Fruit fly (Drosophila melanogaster) whole organism, embryonic: ENCODE data around the gene CG46059.

Experiments used
- Atf3 ChIP-seq: fragments of 200-800 bp; sonication (Bioruptor generic); optimal IDR thresholded peaks from 3 replicates; lab custom pipeline; 2016; ENCODE audit warnings: missing biosample characterization, missing genetic modification characterization
- CG10654 ChIP-seq: fragments of 200-800 bp; sonication (Bioruptor generic); optimal IDR thresholded peaks from 2 replicates; lab custom pipeline; 2016; ENCODE audit warnings: missing biosample characterization, missing genetic modification characterization
- CG13296 ChIP-seq: fragments of 200-800 bp; sonication (Bioruptor generic); optimal IDR thresholded peaks from 3 replicates; lab custom pipeline; 2018; ENCODE audit warnings: missing biosample characterization, mild to moderate bottlenecking, missing genetic modification characterization
- CG15601 ChIP-seq: fragments of 200-800 bp; sonication (Bioruptor generic); optimal IDR thresholded peaks from 3 replicates; lab custom pipeline; 2019; ENCODE audit warnings: missing biosample characterization, mild to moderate bottlenecking, missing genetic modification characterization, moderate library complexity
- CG15696 ChIP-seq: fragments of 200-800 bp; sonication (Bioruptor generic); optimal IDR thresholded peaks from 2 replicates; lab custom pipeline; 2019; ENCODE audit warnings: missing biosample characterization, mild to moderate bottlenecking, missing genetic modification characterization, moderate library complexity
- CG17568 ChIP-seq: fragments of 200-800 bp; sonication (Bioruptor generic); optimal IDR thresholded peaks from 2 replicates; lab custom pipeline; 2018; ENCODE audit warnings: missing biosample characterization, mild to moderate bottlenecking, missing genetic modification characterization, moderate library complexity
- CG2116 ChIP-seq: fragments of 200-800 bp; sonication (Bioruptor generic); optimal IDR thresholded peaks from 3 replicates; lab custom pipeline; 2018; ENCODE audit warnings: missing biosample characterization, mild to moderate bottlenecking, missing genetic modification characterization
- CG2678 ChIP-seq: fragments of 200-800 bp; sonication (Bioruptor generic); optimal IDR thresholded peaks from 3 replicates; lab custom pipeline; 2019; ENCODE audit warnings: missing biosample characterization, mild to moderate bottlenecking, missing genetic modification characterization, moderate library complexity
- CG2875 ChIP-seq: fragments of 200-800 bp; sonication (Bioruptor generic); optimal IDR thresholded peaks from 2 replicates; lab custom pipeline; 2017; ENCODE audit warnings: missing biosample characterization, mild to moderate bottlenecking, missing genetic modification characterization, missing genetic modification reagents
- CG6272 ChIP-seq: fragments of 200-800 bp; sonication (Bioruptor generic); IDR thresholded peaks from 2 replicates; pipeline ENCODE4 v1.3.6; 2022; ENCODE audit warnings: missing biosample characterization, missing genetic modification characterization
- CG7839 ChIP-seq: fragments of 200-800 bp; sonication (Bioruptor generic); optimal IDR thresholded peaks from 3 replicates; lab custom pipeline; 2018; ENCODE audit warnings: missing biosample characterization, mild to moderate bottlenecking, missing genetic modification characterization, moderate library complexity
- CG8765 ChIP-seq: fragments of 200-800 bp; sonication (Bioruptor generic); IDR thresholded peaks from 2 replicates; pipeline ENCODE4 v1.3.6; 2022; ENCODE audit warnings: missing biosample characterization, missing genetic modification characterization
- CG9817 ChIP-seq: fragments of 200-800 bp; sonication (Bioruptor generic); optimal IDR thresholded peaks from 2 replicates; lab custom pipeline; 2018; ENCODE audit warnings: missing biosample characterization, mild to moderate bottlenecking, missing genetic modification characterization, moderate library complexity
- D ChIP-seq, 2 experiments: fragments of 200-800 bp in 1 of 2; fragments of >200 bp in 1 of 2; sonication (Bioruptor generic) in 1 of 2; optimal IDR thresholded peaks; 2 replicates in 1 of 2; 3 replicates in 1 of 2; lab custom pipeline; 2017; ENCODE audit warnings: mild to moderate bottlenecking in 1 of 2, missing biosample characterization in 1 of 2, missing genetic modification characterization in 1 of 2, missing genetic modification reagents in 1 of 2
- Deaf1 ChIP-seq: fragments of 200-800 bp; optimal IDR thresholded peaks from 3 replicates; lab custom pipeline; 2019; ENCODE audit warnings: missing biosample characterization, mild to moderate bottlenecking, missing genetic modification characterization, moderate library complexity
- Dek ChIP-seq: fragments of 200-800 bp; sonication (Bioruptor generic); optimal IDR thresholded peaks from 3 replicates; lab custom pipeline; 2019; ENCODE audit warnings: missing biosample characterization, mild to moderate bottlenecking, missing genetic modification characterization, moderate library complexity
- Dll ChIP-seq: fragments of 200-800 bp; sonication (Bioruptor generic); IDR thresholded peaks from 4 replicates; pipeline ENCODE4 v1.3.6; 2022; ENCODE audit warnings: missing biosample characterization, missing genetic modification characterization; ENCODE audit not compliant: partially characterized antibody
- Ets65A ChIP-seq: fragments of 200-800 bp; sonication (Bioruptor generic); peaks from one replicate; lab custom pipeline; 2016; ENCODE audit warnings: missing biosample characterization, missing genetic modification characterization
- HLH3B ChIP-seq: fragments of 200-800 bp; sonication (Bioruptor generic); IDR thresholded peaks from 2 replicates; pipeline ENCODE4 v1.3.6; 2022; ENCODE audit warnings: missing biosample characterization, missing genetic modification characterization
- Hmr ChIP-seq: fragments of 200-800 bp; sonication (Bioruptor generic); optimal IDR thresholded peaks from 3 replicates; lab custom pipeline; 2017; ENCODE audit warnings: mild to moderate bottlenecking, missing biosample characterization, missing genetic modification reagents, missing genetic modification characterization
- Kr ChIP-seq: fragments of 200-800 bp; sonication (Bioruptor generic); optimal IDR thresholded peaks from 2 replicates; lab custom pipeline; 2017; ENCODE audit warnings: missing biosample characterization, mild to moderate bottlenecking, missing genetic modification characterization
- Lhr ChIP-seq: fragments of 200-800 bp; sonication (Bioruptor generic); optimal IDR thresholded peaks from 3 replicates; lab custom pipeline; 2017; ENCODE audit warnings: mild to moderate bottlenecking, missing biosample characterization, missing genetic modification reagents, missing genetic modification characterization
- Lim3 ChIP-seq: fragments of 200-800 bp; sonication (Bioruptor generic); IDR thresholded peaks from 2 replicates; pipeline ENCODE4 v1.3.6; 2022; ENCODE audit warnings: missing biosample characterization, missing genetic modification characterization
- PHDP ChIP-seq: fragments of 200-800 bp; sonication (Bioruptor generic); optimal IDR thresholded peaks from 3 replicates; lab custom pipeline; 2018; ENCODE audit warnings: missing biosample characterization, mild to moderate bottlenecking, missing genetic modification characterization, moderate library complexity
- Sox100B ChIP-seq: fragments of 200-800 bp; sonication (Bioruptor generic); optimal IDR thresholded peaks from 3 replicates; lab custom pipeline; 2018; ENCODE audit warnings: missing biosample characterization, mild to moderate bottlenecking, missing genetic modification characterization
- btn ChIP-seq: fragments of 200-800 bp; sonication (Bioruptor generic); optimal IDR thresholded peaks from 2 replicates; lab custom pipeline; 2016; ENCODE audit warnings: missing biosample characterization, missing genetic modification characterization
- cas ChIP-seq: fragments of 200-800 bp; sonication (Bioruptor generic); IDR thresholded peaks from 2 replicates; pipeline ENCODE4 v1.3.6; 2022; ENCODE audit warnings: missing biosample characterization, missing genetic modification characterization
- chm ChIP-seq: fragments of 200-800 bp; sonication (Bioruptor generic); IDR thresholded peaks from 2 replicates; pipeline ENCODE4 v1.3.6; 2022; ENCODE audit warnings: missing biosample characterization, missing genetic modification characterization
- emc ChIP-seq: fragments of 200-800 bp; sonication (Bioruptor generic); optimal IDR thresholded peaks from 2 replicates; lab custom pipeline; 2016; ENCODE audit warnings: missing biosample characterization, missing genetic modification characterization
- fu2 ChIP-seq: fragments of 200-800 bp; sonication (Bioruptor generic); optimal IDR thresholded peaks from 2 replicates; lab custom pipeline; 2016; ENCODE audit warnings: missing biosample characterization, missing genetic modification characterization
- hkb ChIP-seq, 2 experiments: fragments of 200-800 bp in 1 of 2; fragments of >200 bp in 1 of 2; sonication (Bioruptor generic) in 1 of 2; IDR thresholded peaks in 1 of 2; optimal IDR thresholded peaks in 1 of 2; 2 replicates each; pipeline versions ENCODE4 v1.3.6 to Lab custom; 2017 to 2022; ENCODE audit warnings: missing biosample characterization in 1 of 2, missing genetic modification characterization in 1 of 2
- insv ChIP-seq, 2 experiments: fragments of 200-800 bp; sonication (Bioruptor generic); optimal IDR thresholded peaks; 3 replicates each; lab custom pipeline; 2016 to 2018; ENCODE audit warnings: missing biosample characterization in 2 of 2, missing genetic modification characterization in 2 of 2
- kni ChIP-seq: fragments of 200-800 bp; sonication (Bioruptor generic); optimal IDR thresholded peaks from 3 replicates; lab custom pipeline; 2017; ENCODE audit warnings: mild to moderate bottlenecking, missing biosample characterization, missing genetic modification reagents, missing genetic modification characterization
- lola ChIP-seq, 3 experiments: fragments of >200 bp in 2 of 3; fragments of 200-800 bp in 1 of 3; sonication (Bioruptor generic) in 1 of 3; optimal IDR thresholded peaks; 2 replicates each; lab custom pipeline; 2017 to 2019; ENCODE audit warnings: missing biosample characterization in 3 of 3, missing genetic modification characterization in 3 of 3, mild to moderate bottlenecking in 1 of 3, moderate library complexity in 1 of 3
- lov ChIP-seq, 2 experiments: fragments of 200-800 bp in 1 of 2; fragments of >200 bp in 1 of 2; sonication (Bioruptor generic) in 1 of 2; IDR thresholded peaks in 1 of 2; optimal IDR thresholded peaks in 1 of 2; 2 replicates in 1 of 2; 3 replicates in 1 of 2; pipeline versions ENCODE4 v1.3.6 to Lab custom; 2017 to 2022; ENCODE audit warnings: missing biosample characterization in 1 of 2, missing genetic modification characterization in 1 of 2
- p53 ChIP-seq: fragments of 200-800 bp; sonication (Bioruptor generic); optimal IDR thresholded peaks from 2 replicates; lab custom pipeline; 2016; ENCODE audit warnings: missing biosample characterization, missing genetic modification characterization
- pho ChIP-seq: fragments of 200-800 bp; sonication (Bioruptor generic); optimal IDR thresholded peaks from 2 replicates; lab custom pipeline; 2016; ENCODE audit warnings: missing biosample characterization, missing genetic modification characterization
- pnt ChIP-seq: fragments of 200-800 bp; sonication (Bioruptor generic); optimal IDR thresholded peaks from 3 replicates; lab custom pipeline; 2016; ENCODE audit warnings: missing biosample characterization, missing genetic modification characterization
- ranshi ChIP-seq: fragments of 200-800 bp; sonication (Bioruptor generic); IDR thresholded peaks from 2 replicates; pipeline ENCODE4 v1.3.6; 2022; ENCODE audit warnings: missing biosample characterization, missing genetic modification characterization
- rib ChIP-seq: fragments of 200-800 bp; sonication (Bioruptor generic); IDR thresholded peaks from 2 replicates; pipeline ENCODE4 v1.3.6; 2022; ENCODE audit warnings: missing biosample characterization, missing genetic modification characterization
- schlank ChIP-seq: fragments of 200-800 bp; sonication (Bioruptor generic); optimal IDR thresholded peaks from 2 replicates; lab custom pipeline; 2018; ENCODE audit warnings: missing biosample characterization, mild to moderate bottlenecking, missing genetic modification characterization
- sqz ChIP-seq: fragments of 200-800 bp; sonication (Bioruptor generic); optimal IDR thresholded peaks from 3 replicates; lab custom pipeline; 2018; ENCODE audit warnings: missing biosample characterization, mild to moderate bottlenecking, missing genetic modification characterization
- sug ChIP-seq: fragments of 200-800 bp; optimal IDR thresholded peaks from 2 replicates; lab custom pipeline; 2019; ENCODE audit warnings: missing biosample characterization, mild to moderate bottlenecking, missing genetic modification characterization, moderate library complexity
- tio ChIP-seq: fragments of 200-800 bp; sonication (Bioruptor generic); optimal IDR thresholded peaks from 2 replicates; lab custom pipeline; 2017; ENCODE audit warnings: missing biosample characterization, missing genetic modification characterization, inconsistent platforms
- ttk ChIP-seq: fragments of 200-800 bp; sonication (Bioruptor generic); IDR thresholded peaks from 2 replicates; pipeline ENCODE4 v2.1.2; 2022; ENCODE audit warnings: missing biosample characterization, missing genetic modification characterization
- z ChIP-seq: fragments of 200-800 bp; sonication (Bioruptor generic); IDR thresholded peaks from 3 replicates; pipeline ENCODE4 v1.3.6; 2022; ENCODE audit warnings: missing biosample characterization, missing genetic modification characterization

Gene CG46059

DNA sequence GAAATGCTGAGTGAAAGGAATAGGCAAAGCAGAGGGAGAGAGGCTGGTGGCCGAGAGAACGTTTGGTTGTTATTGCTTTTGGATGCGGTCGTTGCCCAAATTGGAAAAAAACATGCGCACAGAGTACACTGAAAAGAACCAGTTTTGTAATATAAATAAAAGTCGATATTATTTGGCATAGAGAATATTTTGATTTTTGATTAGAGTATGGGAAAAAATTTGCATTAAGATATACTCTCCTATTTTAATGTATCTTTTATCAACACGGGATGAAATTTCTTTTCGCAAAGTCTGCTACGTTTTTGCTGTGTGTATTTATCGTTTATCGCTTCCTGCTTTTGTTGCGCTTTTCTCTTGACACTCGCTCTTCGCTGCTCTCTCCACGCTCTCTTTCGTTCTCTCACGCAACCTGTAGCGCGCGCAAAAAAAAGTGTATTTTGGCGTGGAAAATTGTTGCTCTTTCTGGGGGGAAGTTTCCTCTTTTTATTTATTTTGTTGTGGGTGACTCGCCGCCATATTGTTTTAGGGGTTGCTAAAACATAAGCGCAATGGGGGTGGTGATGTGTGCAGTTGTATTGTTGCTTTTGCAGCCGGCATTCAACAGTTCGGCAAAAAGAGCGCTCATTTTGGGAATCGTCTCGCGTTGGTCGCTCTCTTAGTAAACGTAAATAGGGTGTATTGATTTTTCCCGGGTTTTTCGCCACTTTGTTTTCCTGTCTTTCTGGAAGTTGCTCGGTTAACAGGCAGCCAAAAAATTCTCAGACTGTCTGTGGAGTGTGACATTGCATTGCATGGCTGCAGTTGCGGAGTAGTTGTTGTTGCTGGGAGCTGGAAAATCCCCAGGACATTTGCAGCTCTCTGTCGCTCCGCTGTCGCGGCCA is 18.4 kb downstream of the CG46059 start (continued):
- TF ChIP-seq lola (GFP tag; optimal IDR thresholded peaks at IDR 0.05; lab: Kevin White, UChicago) (peak in 1 of 3 experiments; percentile 94), CG10654 (GFP tag; lab: Kevin White, UChicago) (peak; percentile 97), cas (GFP tag; lab: Robert Waterston, UW) (peak; percentile 94), D (optimal IDR thresholded peaks at IDR 0.05; lab: Kevin White, UChicago) (no peak), D (GFP tag; optimal IDR thresholded peaks at IDR 0.05; lab: Kevin White, UChicago) (peak; percentile 97), emc (peak; percentile 89), chm (peak; percentile 97), CG2116 (GFP tag; lab: Kevin White, UChicago) (peak; percentile 79), ttk (GFP tag; lab: Robert Waterston, UW) (peak; percentile 97), Dll (GFP tag; lab: Robert Waterston, UW) (peak; percentile 17; the same call in 1 of the 4 replicates), ranshi (peak; percentile 97), CG6272 (GFP tag; lab: Robert Waterston, UW) (peak; percentile 96), Sox100B (peak; percentile 96), fu2 (GFP tag; lab: Kevin White, UChicago) (peak; percentile 86), tio (GFP tag; lab: Kevin White, UChicago) (peak; percentile 94), pnt (GFP tag; lab: Kevin White, UChicago) (peak; percentile 96), sug (tag; lab: Kevin White, UChicago) (peak; percentile 88), Ets65A (GFP tag; lab: Kevin White, UChicago) (peak; percentile 97), insv (GFP tag; optimal IDR thresholded peaks at IDR 0.05; lab: Kevin White, UChicago) (peak; percentile 30 to 57), CG8765 (GFP tag; lab: Robert Waterston, UW) (peak; percentile 92), Deaf1 (peak; percentile 81), Atf3 (peak; percentile 89), z (GFP tag; lab: Robert Waterston, UW) (peak; percentile 75; the same call in 1 of the 3 replicates), kni (GFP tag; lab: Kevin White, UChicago) (peak; percentile 73), Dek (tag; lab: Kevin White, UChicago) (peak; percentile 94), Hmr (peak; percentile 97), PHDP (tag; lab: Kevin White, UChicago) (peak; percentile 97), CG7839 (tag; lab: Kevin White, UChicago) (peak; percentile 97), pho (GFP tag; lab: Kevin White, UChicago) (peak; percentile 94), CG13296 (GFP tag; lab: Kevin White, UChicago) (peak; percentile 95), CG17568 (GFP tag; lab: Kevin White, UChicago) (peak; percentile 99), HLH3B (GFP tag; lab: Robert Waterston, UW) (peak; percentile 98), sqz (GFP tag; lab: Kevin White, UChicago) (peak; percentile 98), Kr (GFP tag; lab: Kevin White, UChicago) (no peak), CG9817 (peak; percentile 90), schlank (tag; lab: Kevin White, UChicago) (peak; percentile 83), p53 (GFP tag; lab: Kevin White, UChicago) (peak; percentile 84), Lim3 (GFP tag; lab: Robert Waterston, UW) (peak; percentile 91), btn (GFP tag; lab: Kevin White, UChicago) (peak; percentile 93), CG15601 (tag; lab: Kevin White, UChicago) (peak; percentile 97), hkb (optimal IDR thresholded peaks at IDR 0.05; lab: Kevin White, UChicago) (no peak), hkb (GFP tag; IDR thresholded peaks at IDR 0.05; lab: Robert Waterston, UW) (peak; percentile 98), lov (optimal IDR thresholded peaks at IDR 0.05; lab: Kevin White, UChicago) (no peak), lov (GFP tag; IDR thresholded peaks at IDR 0.05; lab: Robert Waterston, UW) (peak; percentile 95), rib (GFP tag; lab: Robert Waterston, UW) (peak; percentile 92), CG2875 (GFP tag; lab: Kevin White, UChicago) (peak; percentile 98), CG15696 (peak; percentile 91), CG2678 (tag; lab: Kevin White, UChicago) (peak; percentile 98), Lhr (GFP tag; lab: Kevin White, UChicago) (peak; percentile 85)
